Fruit fly (Drosophila melanogaster): ENCODE measurements around the gene CG8945.

CG8945 gene

DNA sequence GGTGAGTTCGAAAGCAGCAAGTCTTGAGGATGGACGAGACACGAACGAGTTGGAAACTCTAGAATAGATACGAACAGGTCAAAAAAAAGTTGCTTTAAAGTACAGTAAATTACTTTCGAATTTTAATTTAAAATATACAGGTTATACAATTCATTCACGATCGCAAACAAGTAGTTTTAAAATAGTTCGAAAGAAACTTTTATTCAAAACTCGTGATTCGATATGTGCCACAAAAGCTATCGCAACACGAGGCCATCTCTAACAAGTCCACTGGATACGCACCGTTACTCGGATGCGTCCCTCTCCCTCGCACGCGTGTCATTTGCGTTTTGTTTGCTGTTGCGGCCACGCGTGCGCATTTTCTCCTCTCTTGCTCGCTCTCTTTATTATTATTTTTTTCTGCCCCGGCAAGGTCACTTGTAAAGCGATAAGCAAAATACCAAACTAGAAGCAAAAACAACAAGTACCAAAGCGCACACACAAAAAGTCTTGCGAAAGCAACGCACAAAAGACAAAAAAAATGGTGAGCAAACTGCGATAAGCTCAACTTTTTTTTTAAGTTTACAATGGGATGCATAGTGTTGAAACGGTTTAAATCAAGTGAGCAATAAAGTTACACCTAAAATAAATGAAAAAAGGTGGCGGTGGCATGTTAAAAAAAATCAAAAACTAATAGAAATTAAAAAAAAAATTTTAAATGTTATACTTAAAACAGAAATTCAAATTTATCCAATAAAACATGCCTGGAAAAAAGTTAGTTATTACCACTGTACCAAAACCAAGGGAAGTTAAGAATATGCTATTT lies 37.7 kb upstream of the CG8945 start (continued):
- peak; percentile 89 for TF ChIP-seq CG2678 (tag; optimal IDR thresholded peaks at IDR 0.05)
- no peak for TF ChIP-seq Dad (GFP tag; optimal IDR thresholded peaks at IDR 0.05)
- no peak for TF ChIP-seq croc (GFP tag; conservative IDR thresholded peaks at IDR 0.05)
- TF ChIP-seq Hr3 (GFP tag; optimal IDR thresholded peaks at IDR 0.05), result peak; percentile 9
- peak; percentile 71; the same call in 1 of the 2 replicates for TF ChIP-seq al (GFP tag; IDR thresholded peaks at IDR 0.05)
- peak; percentile 94; the same call in 3 of the 4 replicates for TF ChIP-seq chinmo (GFP tag; IDR thresholded peaks at IDR 0.05; ENCODE audit: partially characterized antibody)
- TF ChIP-seq PHDP (tag; optimal IDR thresholded peaks at IDR 0.05), result peak; percentile 68
- TF ChIP-seq ase (GFP tag; IDR thresholded peaks at IDR 0.05), result peak; percentile 58; the same call in 1 of the 3 replicates
- TF ChIP-seq CG8388 (GFP tag; optimal IDR thresholded peaks at IDR 0.05), result peak; percentile 34
- TF ChIP-seq CG11398 (GFP tag; optimal IDR thresholded peaks at IDR 0.05), result peak; percentile 22
- no peak for TF ChIP-seq CG11560 (tag; IDR thresholded peaks at IDR 0.05)
- TF ChIP-seq insv (GFP tag; optimal IDR thresholded peaks at IDR 0.05), result no peak
- peak; percentile 88 for TF ChIP-seq CG6791 (GFP tag; IDR thresholded peaks at IDR 0.05; ENCODE audit: partially characterized antibody)
- TF ChIP-seq nerfin-2 (GFP tag; IDR thresholded peaks at IDR 0.05; ENCODE audit: partially characterized antibody), result peak; percentile 82
- peak; percentile 25 for TF ChIP-seq salm (tag; optimal IDR thresholded peaks at IDR 0.05)
- no peak for TF ChIP-seq Lhr (GFP tag; optimal IDR thresholded peaks at IDR 0.05)
- TF ChIP-seq exex (tag; optimal IDR thresholded peaks at IDR 0.05), result peak; percentile 62
- TF ChIP-seq ham (GFP tag; IDR thresholded peaks at IDR 0.05), result peak; percentile 23; the same call in 1 of the 2 replicates
- peak; percentile 50 for TF ChIP-seq CG6683 (GFP tag; optimal IDR thresholded peaks at IDR 0.05)
- peak; percentile 24 for TF ChIP-seq tin (GFP tag; optimal IDR thresholded peaks at IDR 0.05)
- no peak for TF ChIP-seq CG3407 (GFP tag; optimal IDR thresholded peaks at IDR 0.05)
- TF ChIP-seq CG3065 (GFP tag; optimal IDR thresholded peaks at IDR 0.05), result no peak
- no peak for TF ChIP-seq CG2875 (GFP tag; optimal IDR thresholded peaks at IDR 0.05)
- TF ChIP-seq Rfx (GFP tag; IDR thresholded peaks at IDR 0.05), result peak; percentile 83
- TF ChIP-seq CG13296 (GFP tag; optimal IDR thresholded peaks at IDR 0.05), result peak; percentile 83
- 0 out of 2 replicates have a peak, but pooled peaks have one; percentile 10 for TF ChIP-seq toy (GFP tag; IDR thresholded peaks at IDR 0.05)
- TF ChIP-seq Bgb (GFP tag; IDR thresholded peaks at IDR 0.05; ENCODE audit: partially characterized antibody), result peak; percentile 86
- TF ChIP-seq CG8924 (tag; optimal IDR thresholded peaks at IDR 0.05), result peak; percentile 50
- no peak for TF ChIP-seq CG13123 (GFP tag; optimal IDR thresholded peaks at IDR 0.05)
- peak; percentile 71 for TF ChIP-seq Hmr (GFP tag; optimal IDR thresholded peaks at IDR 0.05)
- TF ChIP-seq CG9609 (GFP tag; optimal IDR thresholded peaks at IDR 0.05), result no peak
- TF ChIP-seq jing (GFP tag; optimal IDR thresholded peaks at IDR 0.05), result no peak
- no peak; the same call in 1 of the 2 replicates for TF ChIP-seq rib (GFP tag; IDR thresholded peaks at IDR 0.05)
- TF ChIP-seq Bteb2 (GFP tag; optimal IDR thresholded peaks at IDR 0.05), result no peak
- peak; percentile 52; the same call in 1 of the 3 replicates for TF ChIP-seq CG11093 (GFP tag; IDR thresholded peaks at IDR 0.05)
- peak; percentile 81 for TF ChIP-seq Meics (GFP tag; optimal IDR thresholded peaks at IDR 0.05)
- no peak for TF ChIP-seq CG31365 (tag; optimal IDR thresholded peaks at IDR 0.05)
- TF ChIP-seq kni (GFP tag; optimal IDR thresholded peaks at IDR 0.05), result peak; percentile 69
- peak; percentile 78 for TF ChIP-seq CG32532 (GFP tag; IDR thresholded peaks at IDR 0.05)
- peak in 1 of 2 experiments; percentile 15 for TF ChIP-seq dpn (GFP tag; optimal IDR thresholded peaks at IDR 0.05)
- peak; percentile 90; the same call in 2 of the 3 replicates for TF ChIP-seq mld (GFP tag; IDR thresholded peaks at IDR 0.05; ENCODE audit: partially characterized antibody)
- no peak for TF ChIP-seq CG2116 (GFP tag; optimal IDR thresholded peaks at IDR 0.05)
- no peak for TF ChIP-seq CG18011 (GFP tag; optimal IDR thresholded peaks at IDR 0.05)
- TF ChIP-seq CG14441 (GFP tag; IDR thresholded peaks at IDR 0.05), result peak; percentile 79
- no peak for TF ChIP-seq CG1647 (GFP tag; optimal IDR thresholded peaks at IDR 0.05)
- no peak for TF ChIP-seq CG14965 (GFP tag; optimal IDR thresholded peaks at IDR 0.05; ENCODE audit: borderline replicate concordance)
- TF ChIP-seq CG11247 (GFP tag; IDR thresholded peaks at IDR 0.05), result peak; percentile 53
- no peak for TF ChIP-seq Doc2 (GFP tag; IDR thresholded peaks at IDR 0.05)
